Worm (Caenorhabditis elegans) whole organism, early embryonic: ENCODE measurements around the gene sri-24.
"Not testable (repeated sequence)": the region's sequence is repeated elsewhere in the genome, so short reads cannot be mapped to it uniquely, and the experiment has no call there.

ENCODE experiments used
- B0310.2 ChIP-seq: sonication (generic microtip); optimal IDR thresholded peaks from 2 replicates; lab custom pipeline; 2016; ENCODE audit warnings: mild to moderate bottlenecking, missing genetic modification characterization, missing compliant biosample characterization
- F13C5.2 ChIP-seq: sonication (generic microtip); optimal IDR thresholded peaks from 2 replicates; lab custom pipeline; 2017; ENCODE audit warnings: mild to moderate bottlenecking, missing genetic modification characterization, inconsistent platforms, missing compliant biosample characterization
- aly-1 ChIP-seq: sonication (generic microtip); optimal IDR thresholded peaks from 2 replicates; lab custom pipeline; 2016; ENCODE audit warnings: missing genetic modification characterization, missing compliant biosample characterization
- ama-1 ChIP-seq: fragments of 150-350 bp; optimal IDR thresholded peaks from 2 replicates; lab custom pipeline; 2014
- ceh-13 ChIP-seq: fragments of 200-800 bp; sonication (Bioruptor generic); optimal IDR thresholded peaks from 2 replicates; lab custom pipeline; 2018; ENCODE audit warnings: mild to moderate bottlenecking, missing genetic modification characterization, missing compliant biosample characterization
- ceh-36 ChIP-seq: sonication (generic microtip); optimal IDR thresholded peaks from 2 replicates; lab custom pipeline; 2016; ENCODE audit warnings: missing genetic modification characterization, inconsistent platforms, missing compliant biosample characterization
- ets-7 ChIP-seq: sonication (generic microtip); optimal IDR thresholded peaks from 2 replicates; lab custom pipeline; 2016; ENCODE audit warnings: missing genotype, missing genetic modification characterization, missing compliant biosample characterization
- flt-1 ChIP-seq: fragments of 200-800 bp; sonication (Bioruptor generic); IDR thresholded peaks from 2 replicates; pipeline ENCODE4 v1.3.6; 2022; ENCODE audit warnings: missing genetic modification characterization, missing compliant biosample characterization
- hmbx-1 ChIP-seq: sonication (generic microtip); optimal IDR thresholded peaks from 2 replicates; lab custom pipeline; 2016; ENCODE audit warnings: mild to moderate bottlenecking, missing genetic modification characterization, missing compliant biosample characterization
- hmg-4 ChIP-seq: fragments of 200-800 bp; sonication (Bioruptor generic); optimal IDR thresholded peaks from 2 replicates; lab custom pipeline; 2018; ENCODE audit warnings: mild to moderate bottlenecking, missing genetic modification characterization, missing compliant biosample characterization
- hnd-1 ChIP-seq: sonication (generic microtip); optimal IDR thresholded peaks from 2 replicates; lab custom pipeline; 2016; ENCODE audit warnings: missing genetic modification characterization, missing compliant biosample characterization
- pes-1 ChIP-seq: fragments of 200-800 bp; sonication (Bioruptor generic); IDR thresholded peaks from 2 replicates; pipeline ENCODE4 v1.3.6; 2022; ENCODE audit warnings: missing genetic modification reagents, missing genetic modification characterization, missing compliant biosample characterization
- scrt-1 ChIP-seq: fragments of 200-800 bp; sonication (Bioruptor generic); IDR thresholded peaks from 2 replicates; pipeline ENCODE4 v1.3.6; 2022; ENCODE audit warnings: missing genetic modification characterization, missing compliant biosample characterization
- sea-1 ChIP-seq: fragments of 200-800 bp; sonication (Bioruptor generic); conservative IDR thresholded peaks from 2 replicates; pipeline ENCODE4 v1.3.6; 2022; ENCODE audit warnings: missing genetic modification characterization, missing compliant biosample characterization
- tbx-11 ChIP-seq: fragments of 200-800 bp; sonication (Bioruptor generic); IDR thresholded peaks from 2 replicates; pipeline ENCODE4 v1.3.6; 2022; ENCODE audit warnings: missing genetic modification characterization, missing compliant biosample characterization
- tbx-37 ChIP-seq: fragments of 200-800 bp; sonication (Bioruptor generic); conservative IDR thresholded peaks from 2 replicates; pipeline ENCODE4 v1.3.6; 2022; ENCODE audit warnings: missing genetic modification reagents, missing genetic modification characterization, missing compliant biosample characterization
- tra-4 ChIP-seq: sonication (generic microtip); optimal IDR thresholded peaks from 2 replicates; lab custom pipeline; 2017; ENCODE audit warnings: missing genetic modification characterization, missing compliant biosample characterization

Gene sri-24

DNA sequence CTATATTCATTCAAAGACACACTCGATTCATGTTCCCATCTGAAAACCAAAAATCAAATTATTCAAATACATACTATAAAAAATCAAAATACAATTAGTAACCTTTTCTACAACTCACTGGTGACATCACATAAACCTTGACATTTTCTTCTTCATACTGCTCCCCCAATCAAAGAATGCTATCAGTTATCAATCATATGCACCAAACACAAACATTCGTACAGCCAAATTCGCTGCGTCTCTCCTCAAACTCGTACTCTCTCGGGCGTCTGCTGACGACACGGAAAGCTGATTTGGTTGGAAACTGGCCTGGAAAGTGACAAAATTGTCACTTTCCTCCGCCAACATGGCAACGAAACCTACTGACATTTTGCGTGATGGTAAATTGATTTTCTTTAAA, 19.6 kb upstream of the sri-24 start, which contains the start of gene plc-2:
Gene plc-2, plus strand, starts transcription at position 196 of the 400 bp plus-strand sequence.
- TF ChIP-seq ceh-36, result no peak
- TF ChIP-seq ama-1 (lab: Kevin White, UChicago), result no peak
- TF ChIP-seq flt-1 (GFP tag; lab: Robert Waterston, UW), result no peak
- no peak for TF ChIP-seq ceh-13 (GFP tag; lab: Kevin White, UChicago)
- TF ChIP-seq tra-4 (tag; lab: Kevin White, UChicago), result no peak

DNA sequence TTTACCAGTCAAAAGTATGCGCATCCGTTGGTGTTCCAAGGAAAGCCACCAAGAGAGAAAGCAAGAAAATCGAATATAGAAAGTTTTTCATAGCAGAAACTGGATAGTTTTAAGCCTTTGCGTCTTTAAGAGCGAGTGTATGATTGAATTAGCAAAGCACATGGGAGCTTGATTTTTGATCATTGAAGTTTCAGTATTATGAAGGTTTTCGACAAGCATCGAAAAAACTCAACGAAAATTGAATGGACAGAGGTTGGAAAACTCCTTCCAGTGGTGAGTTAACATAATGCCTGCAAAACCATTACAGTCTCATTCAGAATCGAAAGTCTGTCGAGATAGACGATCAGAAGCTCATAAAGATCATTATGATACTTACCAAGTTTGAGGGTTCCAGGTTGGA, 18.1 kb upstream of the sri-24 start, which contains the start of gene Y75B12B.13:
Gene Y75B12B.13, minus strand, starts transcription at position 101 of the 400 bp plus-strand sequence.
- TF ChIP-seq B0310.2 (tag; lab: Kevin White, UChicago) (no peak), tbx-37 (no peak), F13C5.2 (tag; lab: Kevin White, UChicago) (no peak), hmg-4 (no peak), ceh-36 (no peak), hmbx-1 (no peak), tbx-11 (GFP tag; lab: Robert Waterston, UW) (no peak)

DNA sequence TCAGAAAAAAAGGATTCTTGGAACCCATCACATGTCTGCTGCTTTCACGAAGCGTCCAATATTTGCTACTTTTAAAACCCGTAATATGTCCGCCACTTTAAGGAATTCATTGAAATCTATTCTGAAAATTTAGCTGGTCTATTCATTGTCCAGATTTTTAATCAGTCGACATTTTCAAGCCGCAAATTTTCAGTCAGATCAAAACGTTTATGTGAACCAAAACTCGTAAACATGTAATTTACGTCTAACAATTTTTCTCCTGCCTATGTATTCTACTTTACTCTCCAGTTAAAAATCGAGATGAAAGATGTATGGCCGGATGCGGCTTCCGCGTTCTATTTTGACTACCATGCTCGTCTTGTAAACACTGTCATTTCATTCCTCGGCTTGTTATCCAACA, 14.0 kb upstream of the sri-24 start, which contains the start of gene srw-1:
Gene srw-1, plus strand, starts transcription at position 301 of the 400 bp plus-strand sequence.
- no peak for TF ChIP-seq ets-7 (tag; lab: Kevin White, UChicago)
- no peak for TF ChIP-seq pes-1 (GFP tag; lab: Robert Waterston, UW)
- no peak for TF ChIP-seq ceh-13 (GFP tag; lab: Kevin White, UChicago)
- TF ChIP-seq ama-1 (lab: Kevin White, UChicago), result no peak
- no peak for TF ChIP-seq hnd-1 (tag; lab: Kevin White, UChicago)

DNA sequence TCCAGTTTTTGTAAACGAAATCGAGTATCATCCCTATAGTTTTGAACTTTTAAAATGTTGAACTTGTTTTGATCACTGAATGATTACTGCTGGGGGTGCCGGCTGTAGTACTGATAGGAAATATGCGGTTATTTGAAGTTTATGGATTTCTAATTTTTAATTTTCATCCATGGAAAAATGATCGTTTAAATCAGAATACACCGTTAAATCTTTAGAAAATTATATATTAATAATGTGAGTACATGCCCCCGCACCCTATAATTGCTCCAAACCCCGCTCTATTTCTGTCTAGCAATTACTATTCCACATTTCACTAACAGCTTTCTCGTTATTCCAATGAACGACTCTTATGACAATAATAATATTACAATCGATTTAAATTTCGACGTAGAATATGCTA, 12.2 kb upstream of the sri-24 start, which contains the start of gene Y75B12B.10:
Gene Y75B12B.10, plus strand, starts transcription at position 301 of the 400 bp plus-strand sequence.
- TF ChIP-seq sea-1 (GFP tag; lab: Robert Waterston, UW) (no peak), F13C5.2 (tag; lab: Kevin White, UChicago) (no peak), tra-4 (tag; lab: Kevin White, UChicago) (no peak), hmg-4 (no peak), ceh-13 (GFP tag; lab: Kevin White, UChicago) (no peak), B0310.2 (tag; lab: Kevin White, UChicago) (no peak), hmbx-1 (no peak), flt-1 (GFP tag; lab: Robert Waterston, UW) (no peak), ets-7 (tag; lab: Kevin White, UChicago) (no peak), ceh-36 (no peak), ama-1 (lab: Kevin White, UChicago) (no peak), aly-1 (no peak), tbx-11 (GFP tag; lab: Robert Waterston, UW) (no peak), scrt-1 (GFP tag; lab: Robert Waterston, UW) (no peak), pes-1 (GFP tag; lab: Robert Waterston, UW) (no peak), hnd-1 (tag; lab: Kevin White, UChicago) (no peak), tbx-37 (no peak)

DNA sequence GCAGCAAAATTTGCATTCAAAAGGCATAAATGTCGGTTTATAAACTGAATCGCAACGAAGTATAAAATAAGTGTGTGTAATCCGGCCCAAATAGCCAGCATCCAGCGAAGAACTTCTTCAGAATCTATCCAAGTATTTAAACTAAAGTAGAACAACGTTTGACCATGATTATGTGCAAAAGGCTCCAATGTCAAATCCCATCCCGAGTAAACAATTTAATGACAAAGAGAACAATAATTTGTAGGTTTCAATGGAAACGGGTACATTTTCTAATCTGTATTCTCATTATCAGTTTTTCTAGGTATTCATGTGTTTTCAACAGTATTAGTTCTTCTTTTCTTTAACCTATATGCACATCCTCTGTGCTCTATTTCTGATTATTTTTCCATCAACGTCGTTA, 4.3 kb upstream of the sri-24 start, which contains the start of gene C41G6.12:
Gene C41G6.12, minus strand, starts transcription at position 101 of the 400 bp plus-strand sequence.
- not testable (repeated sequence) for TF ChIP-seq ama-1 (lab: Kevin White, UChicago); B0310.2 (tag; lab: Kevin White, UChicago); flt-1 (GFP tag; lab: Robert Waterston, UW)

DNA sequence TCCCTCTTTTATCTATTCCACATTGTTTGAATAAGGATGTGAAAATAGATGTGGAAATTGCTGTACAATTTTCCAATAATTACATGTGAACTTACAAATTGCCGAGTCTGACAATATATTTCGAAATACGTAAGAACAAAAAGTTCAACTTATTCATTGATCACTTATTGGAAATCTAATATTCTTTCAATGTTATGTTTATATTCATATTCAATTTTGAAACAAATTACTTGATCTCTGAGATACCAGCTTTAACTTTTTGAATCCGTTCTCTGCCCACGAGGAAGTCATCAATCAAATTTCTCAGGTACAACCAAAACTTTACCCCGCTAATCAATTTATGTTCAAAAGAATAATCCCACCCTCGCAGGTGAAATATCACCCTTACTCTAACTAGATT, 3.2 kb downstream of the sri-24 start, which contains the start of gene sri-26:
Gene sri-26, plus strand, starts transcription at position 301 of the 400 bp plus-strand sequence.
- not testable (repeated sequence) for TF ChIP-seq ceh-13 (GFP tag; lab: Kevin White, UChicago); tbx-11 (GFP tag; lab: Robert Waterston, UW); hnd-1 (tag; lab: Kevin White, UChicago)

DNA sequence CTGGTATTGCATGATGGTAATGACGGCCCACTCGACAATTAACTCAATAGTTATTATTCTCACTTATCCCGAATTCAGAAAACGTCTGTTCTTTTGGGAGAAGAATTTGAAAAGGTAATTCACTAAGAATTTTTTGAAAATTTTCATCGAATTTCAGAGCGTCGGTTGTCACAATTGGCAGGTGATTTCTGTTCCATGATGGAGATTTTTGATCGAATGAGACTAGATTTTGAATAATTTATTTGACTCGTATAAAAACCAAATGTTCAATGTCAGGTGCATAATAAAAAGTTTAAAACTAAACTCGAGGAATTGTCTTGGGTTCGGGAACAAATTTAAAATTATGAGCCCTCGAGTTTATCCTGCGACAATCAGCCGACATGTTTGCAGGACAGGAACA, 4.7 kb downstream of the sri-24 start, which contains the start of gene sri-25:
Gene sri-25, plus strand, starts transcription at position 301 of the 400 bp plus-strand sequence.
- TF ChIP-seq ceh-13 (GFP tag; lab: Kevin White, UChicago) (no peak), B0310.2 (tag; lab: Kevin White, UChicago) (no peak), hmbx-1 (no peak), tbx-11 (GFP tag; lab: Robert Waterston, UW) (no peak), F13C5.2 (tag; lab: Kevin White, UChicago) (no peak), tbx-37 (no peak), aly-1 (no peak), ama-1 (lab: Kevin White, UChicago) (no peak), scrt-1 (GFP tag; lab: Robert Waterston, UW) (no peak)

DNA sequence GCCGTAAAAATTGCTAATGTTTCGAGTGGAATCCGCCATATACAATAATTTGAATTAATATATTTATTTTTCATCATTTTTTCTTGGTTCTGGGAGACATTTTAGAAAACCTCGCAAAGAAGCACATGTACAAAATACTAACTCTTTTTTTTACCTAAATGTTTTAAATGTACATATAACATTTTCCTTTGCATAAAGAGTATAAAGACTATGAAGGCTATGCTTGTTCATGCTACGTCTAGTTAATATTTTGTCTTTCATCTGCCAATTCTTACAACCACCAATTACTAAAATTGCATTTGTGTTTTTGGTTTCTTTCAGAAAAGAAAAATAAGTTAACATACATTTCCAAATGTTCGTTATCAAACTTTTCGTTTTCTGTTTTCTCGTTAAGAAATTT, 9.4 kb downstream of the sri-24 start, which contains the start of gene irld-25:
Gene irld-25, plus strand, starts transcription at position 301 of the 400 bp plus-strand sequence.
- TF ChIP-seq sea-1 (GFP tag; lab: Robert Waterston, UW) (no peak), flt-1 (GFP tag; lab: Robert Waterston, UW) (no peak), hmbx-1 (no peak), ets-7 (tag; lab: Kevin White, UChicago) (no peak), F13C5.2 (tag; lab: Kevin White, UChicago) (no peak)

DNA sequence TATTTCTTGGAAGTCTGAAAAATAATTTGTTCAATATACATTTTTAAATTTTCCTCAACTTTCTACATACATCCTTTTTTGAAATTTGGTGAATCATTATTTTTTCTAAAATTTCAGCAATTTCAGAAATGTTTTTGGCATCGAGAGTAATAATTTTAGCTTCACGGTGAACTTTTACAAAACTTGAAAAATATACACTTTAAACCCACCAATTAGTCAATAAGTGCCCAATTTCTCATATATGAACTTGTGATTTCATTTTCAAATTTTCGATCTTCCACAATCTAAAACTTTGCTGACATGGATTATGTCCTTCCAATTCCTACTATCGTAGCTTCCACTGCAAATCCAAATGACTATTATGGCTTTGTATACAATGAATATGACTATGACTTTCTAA, 11.7 kb downstream of the sri-24 start, which contains the start of gene srw-24:
Gene srw-24, plus strand, starts transcription at position 301 of the 400 bp plus-strand sequence.
- no peak for TF ChIP-seq hnd-1 (tag; lab: Kevin White, UChicago)
- TF ChIP-seq ets-7 (tag; lab: Kevin White, UChicago), result no peak
- TF ChIP-seq scrt-1 (GFP tag; lab: Robert Waterston, UW), result no peak
- TF ChIP-seq hmbx-1, result no peak
- no peak for TF ChIP-seq aly-1
- TF ChIP-seq ceh-13 (GFP tag; lab: Kevin White, UChicago), result no peak
- no peak for TF ChIP-seq tbx-11 (GFP tag; lab: Robert Waterston, UW)
- TF ChIP-seq hmg-4, result no peak
- no peak for TF ChIP-seq ceh-36
- no peak for TF ChIP-seq pes-1 (GFP tag; lab: Robert Waterston, UW)
- TF ChIP-seq tbx-37, result no peak
- TF ChIP-seq F13C5.2 (tag; lab: Kevin White, UChicago), result no peak
- TF ChIP-seq tra-4 (tag; lab: Kevin White, UChicago), result no peak
- TF ChIP-seq sea-1 (GFP tag; lab: Robert Waterston, UW), result no peak
- TF ChIP-seq B0310.2 (tag; lab: Kevin White, UChicago), result no peak
- no peak for TF ChIP-seq ama-1 (lab: Kevin White, UChicago)
- no peak for TF ChIP-seq flt-1 (GFP tag; lab: Robert Waterston, UW)
